Fruit fly (Drosophila melanogaster): ENCODE measurements around the gene CG32603.

Gene CG32603

dm6 chrX:14208426-14209208 lies 24.3 kb downstream of the CG32603 start (continued):
- TF ChIP-seq CG2199 (GFP tag; IDR thresholded peaks at IDR 0.05), result no peak
- peak; percentile 41; the same call in 1 of the 3 replicates for TF ChIP-seq CG34224 (GFP tag; IDR thresholded peaks at IDR 0.05; ENCODE audit: partially characterized antibody)
- peak; percentile 74 for TF ChIP-seq CG12391 (tag; optimal IDR thresholded peaks at IDR 0.05)
- TF ChIP-seq ro (GFP tag; IDR thresholded peaks at IDR 0.05), result no peak
- TF ChIP-seq ewg (GFP tag; optimal IDR thresholded peaks at IDR 0.05), result peak; percentile 14
- TF ChIP-seq CG8765 (GFP tag; IDR thresholded peaks at IDR 0.05), result no peak
- peak; percentile 56 for TF ChIP-seq CG10147 (GFP tag; optimal IDR thresholded peaks at IDR 0.05)
- peak; percentile 48 for TF ChIP-seq CG18476 (GFP tag; optimal IDR thresholded peaks at IDR 0.05)
- peak; percentile 71 for TF ChIP-seq fd96Cb (tag; optimal IDR thresholded peaks at IDR 0.05)
- no peak for TF ChIP-seq CG4730 (GFP tag; IDR thresholded peaks at IDR 0.05)
- no peak for TF ChIP-seq HmgZ (tag; optimal IDR thresholded peaks at IDR 0.05)
- no peak for TF ChIP-seq CG18011 (GFP tag; optimal IDR thresholded peaks at IDR 0.05)
- no peak for TF ChIP-seq CG17612 (GFP tag; IDR thresholded peaks at IDR 0.05)
- peak; percentile 40 for TF ChIP-seq CG1603 (tag; optimal IDR thresholded peaks at IDR 0.05)
- peak; percentile 50 for TF ChIP-seq bcd (GFP tag; optimal IDR thresholded peaks at IDR 0.05)
- TF ChIP-seq dimm (GFP tag; IDR thresholded peaks at IDR 0.05), result no peak
- TF ChIP-seq Fer3 (tag; optimal IDR thresholded peaks at IDR 0.05), result peak; percentile 35
- TF ChIP-seq Dref (GFP tag; IDR thresholded peaks at IDR 0.05), result no peak
- TF ChIP-seq ash1 (GFP tag; optimal IDR thresholded peaks at IDR 0.05), result no peak
- no peak for TF ChIP-seq CG3726 (GFP tag; IDR thresholded peaks at IDR 0.05)
- no peak for TF ChIP-seq mld (GFP tag; IDR thresholded peaks at IDR 0.05; ENCODE audit: partially characterized antibody)
- TF ChIP-seq Sox102F (GFP tag; optimal IDR thresholded peaks at IDR 0.05), result peak; percentile 62
- TF ChIP-seq CG9437 (GFP tag; optimal IDR thresholded peaks at IDR 0.05), result peak; percentile 55
- peak; percentile 19 for TF ChIP-seq zen (tag; optimal IDR thresholded peaks at IDR 0.05)
- 0 out of 3 replicates have a peak, but pooled peaks have one; percentile 26 for TF ChIP-seq CG6175 (GFP tag; IDR thresholded peaks at IDR 0.05)
- TF ChIP-seq chm (GFP tag; IDR thresholded peaks at IDR 0.05), result peak; percentile 73
- TF ChIP-seq Ptx1 (GFP tag; IDR thresholded peaks at IDR 0.05), result peak; percentile 62
- TF ChIP-seq CG8089 (GFP tag; optimal IDR thresholded peaks at IDR 0.05), result peak; percentile 39
- no peak for TF ChIP-seq Jarid2 (GFP tag; optimal IDR thresholded peaks at IDR 0.05)
- peak; percentile 24 for TF ChIP-seq CG13296 (GFP tag; optimal IDR thresholded peaks at IDR 0.05)
- TF ChIP-seq salm (tag; optimal IDR thresholded peaks at IDR 0.05), result peak; percentile 48
- TF ChIP-seq CG14710 (tag; optimal IDR thresholded peaks at IDR 0.05), result peak; percentile 77
- peak; percentile 47 for TF ChIP-seq gsb-n (tag; optimal IDR thresholded peaks at IDR 0.05)
- TF ChIP-seq Max (GFP tag; optimal IDR thresholded peaks at IDR 0.05), result peak; percentile 5
- TF ChIP-seq sim (GFP tag; IDR thresholded peaks at IDR 0.05), result peak; percentile 49; the same call in 1 of the 2 replicates
- TF ChIP-seq CG1024 (GFP tag; IDR thresholded peaks at IDR 0.05), result peak; percentile 55; the same call in 1 of the 2 replicates
- TF ChIP-seq ken (GFP tag; IDR thresholded peaks at IDR 0.05), result no peak; the same call in 2 of the 3 replicates
- TF ChIP-seq Hsf (GFP tag; optimal IDR thresholded peaks at IDR 0.05), result peak; percentile 37
- TF ChIP-seq prd (optimal IDR thresholded peaks at IDR 0.05), result no peak
- TF ChIP-seq prd (GFP tag; IDR thresholded peaks at IDR 0.05), result peak; percentile 17; the same call in 1 of the 3 replicates
- TF ChIP-seq hb (GFP tag; IDR thresholded peaks at IDR 0.05; ENCODE audit: partially characterized antibody), result no peak
- TF ChIP-seq lab (GFP tag; optimal IDR thresholded peaks at IDR 0.05), result peak; percentile 45
- TF ChIP-seq CG8290 (GFP tag; optimal IDR thresholded peaks at IDR 0.05), result peak; percentile 57
- peak; percentile 7 to 28 for TF ChIP-seq CG8290 (tag; optimal IDR thresholded peaks at IDR 0.05)
- peak; percentile 29; the same call in 1 of the 2 replicates for TF ChIP-seq CG10959 (GFP tag; IDR thresholded peaks at IDR 0.05)
- no peak for TF ChIP-seq maf-S (GFP tag; optimal IDR thresholded peaks at IDR 0.05)
- TF ChIP-seq TFAM (GFP tag; optimal IDR thresholded peaks at IDR 0.05), result no peak
- TF ChIP-seq CG10431 (GFP tag; optimal IDR thresholded peaks at IDR 0.05), result no peak
- peak; percentile 12 for TF ChIP-seq jing (GFP tag; optimal IDR thresholded peaks at IDR 0.05)
